Worm (Caenorhabditis elegans) whole organism, midembryonic: ENCODE results near the gene C55C3.7.

Source experiments
- T22C8.4 ChIP-seq: fragments of 200-800 bp; sonication (Bioruptor generic); IDR thresholded peaks from 2 replicates; pipeline ENCODE4 v1.3.6; 2022; ENCODE audit warnings: missing genetic modification characterization, missing compliant biosample characterization
- cog-1 ChIP-seq: sonication (generic microtip); optimal IDR thresholded peaks from 2 replicates; lab custom pipeline; 2016; ENCODE audit warnings: missing genetic modification characterization, missing compliant biosample characterization
- flt-1 ChIP-seq: fragments of 200-800 bp; sonication (Bioruptor generic); IDR thresholded peaks from 2 replicates; pipeline ENCODE4 v1.3.6; 2022; ENCODE audit warnings: missing genetic modification characterization, missing compliant biosample characterization
- klf-2 ChIP-seq: fragments of 200-800 bp; sonication (Bioruptor generic); conservative IDR thresholded peaks from 2 replicates; pipeline ENCODE4 v1.3.6; 2022; ENCODE audit warnings: missing genetic modification reagents, missing genetic modification characterization, missing compliant biosample characterization
- med-1 ChIP-seq: sonication (generic microtip); optimal IDR thresholded peaks from 2 replicates; lab custom pipeline; 2017; ENCODE audit warnings: missing genetic modification characterization, mild to moderate bottlenecking, missing compliant biosample characterization, antibody characterized with exemption, missing genetic modification reagents; ENCODE audit not compliant: insufficient read depth
- ref-1 ChIP-seq: fragments of 200-800 bp; sonication (Bioruptor generic); conservative IDR thresholded peaks from 2 replicates; pipeline ENCODE4 v1.3.6; 2022; ENCODE audit warnings: missing genetic modification reagents, missing genetic modification characterization, missing compliant biosample characterization
- tab-1 ChIP-seq: fragments of 200-800 bp; sonication (Bioruptor generic); IDR thresholded peaks from 2 replicates; pipeline ENCODE4 v1.3.6; 2022; ENCODE audit warnings: missing genetic modification characterization, missing compliant biosample characterization
- ztf-23 ChIP-seq: fragments of 200-800 bp; sonication (Bioruptor generic); IDR thresholded peaks from 2 replicates; pipeline ENCODE4 v1.3.6; 2022; ENCODE audit warnings: missing genetic modification reagents, missing genetic modification characterization, missing compliant biosample characterization
- ztf-29 ChIP-seq: fragments of 200-800 bp; sonication (Bioruptor generic); IDR thresholded peaks from 2 replicates; pipeline ENCODE4 v1.3.6; 2022; ENCODE audit warnings: missing genetic modification reagents, missing genetic modification characterization, missing compliant biosample characterization

The C55C3.7 gene

DNA sequence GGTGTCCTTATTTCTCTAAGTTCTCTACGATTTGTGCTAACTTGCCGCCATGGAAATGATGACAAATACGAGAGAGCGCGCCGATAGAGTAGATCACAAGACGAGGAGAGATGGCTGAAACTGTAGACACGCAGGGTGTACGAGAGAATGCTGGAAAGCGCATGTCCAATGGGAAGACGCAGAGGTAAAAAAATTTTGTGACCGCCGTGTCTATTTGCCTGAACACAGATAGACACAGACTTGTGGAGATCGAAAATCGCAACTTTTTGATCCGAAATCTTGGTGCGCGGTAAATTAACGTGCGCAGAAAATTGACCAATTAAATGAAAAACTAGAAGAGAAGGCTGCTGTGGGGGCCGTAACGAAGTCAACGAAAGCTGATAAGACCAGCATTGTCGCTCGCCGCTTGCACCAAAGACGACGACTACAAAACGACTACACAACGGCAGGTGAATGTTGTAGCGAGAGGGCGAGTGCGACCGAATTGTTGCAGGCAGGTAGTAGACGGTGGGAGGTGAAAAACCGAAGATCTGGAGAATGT lies 25.3 kb downstream of the C55C3.7 start:
- TF ChIP-seq klf-2 (no peak), ref-1 (GFP tag; lab: Robert Waterston, UW) (no peak), cog-1 (tag; lab: Kevin White, UChicago) (peak; percentile 26)

DNA sequence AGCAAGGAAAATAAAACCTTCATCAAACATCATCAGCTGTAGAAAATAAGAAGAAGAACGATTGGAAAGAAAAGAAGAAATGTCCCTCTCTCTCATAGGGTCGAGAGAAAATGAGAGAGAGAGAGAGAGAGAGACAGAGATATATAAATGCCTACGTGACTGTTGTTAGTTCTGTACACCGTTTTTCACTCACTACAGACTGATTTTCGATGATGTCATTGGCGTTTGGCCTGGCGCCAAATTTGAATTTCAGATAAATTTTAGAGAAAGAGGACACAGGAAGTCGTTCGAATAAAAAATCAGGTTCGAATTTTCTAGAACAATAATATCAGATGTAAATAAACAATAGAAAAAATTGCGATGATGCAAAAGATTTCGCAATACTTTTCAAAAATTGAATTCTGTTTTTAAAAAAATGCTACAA lies 26.5 kb downstream of the C55C3.7 start:
- TF ChIP-seq T22C8.4 (no peak), med-1 (GFP tag; lab: Kevin White, UChicago) (no peak), ztf-23 (GFP tag; lab: Robert Waterston, UW) (no peak), ref-1 (GFP tag; lab: Robert Waterston, UW) (no peak), cog-1 (tag; lab: Kevin White, UChicago) (no peak), klf-2 (no peak), ztf-29 (GFP tag; lab: Robert Waterston, UW) (no peak), tab-1 (GFP tag; lab: Robert Waterston, UW) (no peak), flt-1 (GFP tag; lab: Robert Waterston, UW) (no peak)

DNA sequence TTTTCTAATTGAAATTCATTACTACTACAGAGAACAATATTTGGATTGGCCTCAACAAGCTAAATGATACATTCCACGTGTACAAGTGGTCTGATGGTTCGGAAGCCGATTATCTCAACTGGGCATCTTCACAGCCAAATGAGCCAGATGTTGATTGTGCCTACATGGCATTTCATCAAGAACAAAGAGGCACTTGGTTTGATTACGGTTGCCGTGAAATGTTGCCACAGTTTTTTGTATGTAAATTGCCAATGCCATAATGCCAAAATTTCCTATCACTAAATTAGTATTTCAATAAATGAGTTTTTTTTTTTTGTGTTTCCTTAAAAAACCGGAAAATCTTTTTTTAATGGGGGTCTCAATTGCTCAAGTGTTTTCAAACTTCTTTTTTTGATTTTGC lies 27.8 kb downstream of the C55C3.7 start:
- TF ChIP-seq med-1 (GFP tag; lab: Kevin White, UChicago) (no peak), tab-1 (GFP tag; lab: Robert Waterston, UW) (no peak), cog-1 (tag; lab: Kevin White, UChicago) (no peak), ref-1 (GFP tag; lab: Robert Waterston, UW) (no peak), T22C8.4 (no peak), flt-1 (GFP tag; lab: Robert Waterston, UW) (no peak), klf-2 (no peak), ztf-23 (GFP tag; lab: Robert Waterston, UW) (no peak), ztf-29 (GFP tag; lab: Robert Waterston, UW) (no peak)

DNA sequence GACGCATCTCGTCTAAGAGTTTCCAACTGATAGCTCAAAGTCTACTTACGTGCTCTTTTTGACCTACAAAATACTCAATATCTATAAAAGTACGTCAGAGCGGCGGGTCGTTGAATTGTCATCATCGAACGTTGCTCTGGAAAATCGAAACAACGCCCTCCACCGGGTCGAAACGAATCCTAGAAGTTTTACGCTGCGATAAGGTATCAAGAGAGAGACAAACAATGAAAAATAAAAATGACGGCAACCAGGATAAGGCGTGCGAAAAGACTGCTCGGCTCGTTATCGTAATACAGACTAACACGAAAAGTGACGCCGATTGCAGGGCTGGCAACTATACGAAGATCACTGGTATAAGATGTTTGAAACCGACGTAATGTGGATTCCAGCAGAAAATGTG lies 28.2 kb downstream of the C55C3.7 start:
- no peak for TF ChIP-seq ref-1 (GFP tag; lab: Robert Waterston, UW)
- no peak for TF ChIP-seq ztf-29 (GFP tag; lab: Robert Waterston, UW)
- TF ChIP-seq klf-2, result no peak
- no peak for TF ChIP-seq flt-1 (GFP tag; lab: Robert Waterston, UW)
- no peak for TF ChIP-seq T22C8.4
- no peak for TF ChIP-seq tab-1 (GFP tag; lab: Robert Waterston, UW)
- TF ChIP-seq ztf-23 (GFP tag; lab: Robert Waterston, UW), result no peak
- no peak for TF ChIP-seq med-1 (GFP tag; lab: Kevin White, UChicago)
- no peak for TF ChIP-seq cog-1 (tag; lab: Kevin White, UChicago)

DNA sequence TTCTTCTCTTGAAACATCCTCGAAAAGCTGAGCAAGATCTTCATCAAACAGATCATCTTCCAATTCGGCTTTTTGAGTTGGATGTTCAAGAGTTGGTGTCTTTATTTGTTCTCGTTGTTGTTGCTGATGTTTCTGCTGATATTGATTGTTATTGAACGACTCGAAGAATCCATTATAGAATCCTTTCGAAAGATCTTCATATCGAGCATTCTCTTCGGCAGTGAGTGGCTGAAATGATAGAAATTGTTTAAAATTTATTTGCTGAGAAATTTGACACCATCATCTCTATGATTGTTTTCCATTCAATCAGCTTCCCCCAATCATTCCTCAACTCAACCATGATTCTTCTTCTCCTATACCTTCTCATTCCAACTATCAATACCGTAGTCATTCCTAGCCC lies 28.8 kb downstream of the C55C3.7 start, which contains the start of gene clec-178:
TSS of gene clec-178 (plus strand) at position 301 of the 400 bp plus-strand sequence.
- TF ChIP-seq klf-2, result no peak
- no peak for TF ChIP-seq ztf-23 (GFP tag; lab: Robert Waterston, UW)
- TF ChIP-seq T22C8.4, result no peak
- TF ChIP-seq tab-1 (GFP tag; lab: Robert Waterston, UW), result no peak
- TF ChIP-seq flt-1 (GFP tag; lab: Robert Waterston, UW), result no peak
- no peak for TF ChIP-seq med-1 (GFP tag; lab: Kevin White, UChicago)
- no peak for TF ChIP-seq cog-1 (tag; lab: Kevin White, UChicago)
- TF ChIP-seq ztf-29 (GFP tag; lab: Robert Waterston, UW), result no peak
- TF ChIP-seq ref-1 (GFP tag; lab: Robert Waterston, UW), result no peak

DNA sequence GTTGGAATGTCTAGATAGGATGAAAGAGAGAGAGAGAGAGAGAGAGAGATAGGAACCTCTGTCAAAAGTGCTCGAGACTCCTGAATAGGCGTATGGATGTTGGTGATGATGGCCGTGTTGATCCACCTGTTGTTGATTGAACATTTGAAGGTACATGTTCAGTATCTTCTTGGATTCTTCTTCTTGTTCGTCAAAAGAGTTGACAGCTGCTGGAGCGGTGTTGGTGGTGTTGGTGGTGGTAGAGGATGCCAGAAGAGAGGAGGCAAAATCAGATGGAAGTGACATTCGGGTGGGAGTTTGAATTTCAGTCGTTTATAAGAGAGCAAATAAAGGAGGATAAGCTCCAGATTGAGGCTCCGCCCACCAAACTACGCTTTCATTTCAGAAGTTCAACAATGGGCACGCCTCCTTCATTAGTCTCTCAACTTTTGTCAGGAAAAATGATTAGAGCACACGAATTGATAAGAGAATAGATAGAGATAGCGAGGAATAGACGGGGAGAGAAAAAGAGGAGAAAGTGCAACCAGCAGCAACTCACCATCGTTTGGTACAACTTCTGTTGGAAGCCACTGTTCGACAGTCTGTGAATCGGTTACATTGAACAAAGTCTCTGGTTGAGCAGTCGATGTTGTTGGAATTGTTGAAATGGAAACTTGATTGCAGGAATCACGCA lies 29.5 kb downstream of the C55C3.7 start:
- TF ChIP-seq klf-2, result no peak

DNA sequence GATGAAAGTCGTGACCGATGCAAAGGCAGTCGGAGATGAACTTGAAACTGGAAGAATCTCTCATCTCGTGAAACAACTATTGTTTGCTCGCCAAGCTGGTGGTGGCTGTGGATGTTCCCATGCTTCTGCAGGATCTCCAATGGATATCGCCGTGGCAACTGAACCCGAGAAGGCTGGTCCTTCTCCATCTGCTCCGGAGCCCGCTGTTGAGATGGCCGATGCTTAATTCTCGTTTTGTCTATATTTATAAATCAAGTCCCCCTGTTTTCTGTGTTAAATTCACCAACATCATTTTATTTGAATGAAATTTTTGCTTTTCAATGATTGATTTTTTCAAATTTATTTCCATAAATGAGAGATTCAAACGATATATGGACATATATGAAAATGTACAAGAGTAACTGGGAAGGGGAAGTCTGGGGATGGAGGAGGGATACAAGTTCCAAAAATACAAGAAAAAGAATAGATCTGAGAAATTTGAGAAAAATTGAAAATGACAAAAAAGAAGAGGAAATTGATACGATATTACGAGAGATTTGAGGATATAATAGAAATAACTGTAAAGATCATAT lies 31.6 kb downstream of the C55C3.7 start:
- TF ChIP-seq ref-1 (GFP tag; lab: Robert Waterston, UW) (no peak), tab-1 (GFP tag; lab: Robert Waterston, UW) (no peak)

DNA sequence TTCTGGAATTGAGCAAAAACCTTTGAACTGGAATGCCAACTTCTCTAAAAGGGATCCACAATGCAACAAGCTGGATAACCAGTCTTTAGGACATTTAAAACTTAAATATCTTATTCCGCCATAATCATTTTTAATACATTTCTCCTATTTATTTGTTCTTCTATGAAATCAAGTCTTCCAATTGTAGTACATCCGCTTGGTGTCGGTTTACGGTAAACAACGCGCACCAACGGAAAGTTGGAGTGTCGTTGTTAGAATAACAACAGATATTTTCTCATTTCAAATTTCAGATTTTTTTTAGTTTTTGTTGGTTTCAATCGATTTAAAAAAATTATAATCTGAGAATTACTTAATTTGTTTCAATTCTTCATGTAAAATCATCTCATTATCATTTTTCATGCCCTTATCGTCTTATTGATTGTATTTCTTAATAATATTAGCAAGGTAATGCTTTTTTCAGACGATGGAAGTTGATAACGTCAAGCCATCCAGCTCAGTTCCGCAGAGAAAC lies 33.3 kb downstream of the C55C3.7 start, which contains the start of gene csn-5:
TSS of gene csn-5 (plus strand) at position 461 of the 511 bp plus-strand sequence.
- TF ChIP-seq cog-1 (tag; lab: Kevin White, UChicago), result no peak
- no peak for TF ChIP-seq klf-2
- no peak for TF ChIP-seq med-1 (GFP tag; lab: Kevin White, UChicago)
- no peak for TF ChIP-seq ztf-23 (GFP tag; lab: Robert Waterston, UW)
- no peak for TF ChIP-seq ztf-29 (GFP tag; lab: Robert Waterston, UW)
- TF ChIP-seq tab-1 (GFP tag; lab: Robert Waterston, UW), result no peak
- TF ChIP-seq T22C8.4, result no peak
- TF ChIP-seq flt-1 (GFP tag; lab: Robert Waterston, UW), result no peak

DNA sequence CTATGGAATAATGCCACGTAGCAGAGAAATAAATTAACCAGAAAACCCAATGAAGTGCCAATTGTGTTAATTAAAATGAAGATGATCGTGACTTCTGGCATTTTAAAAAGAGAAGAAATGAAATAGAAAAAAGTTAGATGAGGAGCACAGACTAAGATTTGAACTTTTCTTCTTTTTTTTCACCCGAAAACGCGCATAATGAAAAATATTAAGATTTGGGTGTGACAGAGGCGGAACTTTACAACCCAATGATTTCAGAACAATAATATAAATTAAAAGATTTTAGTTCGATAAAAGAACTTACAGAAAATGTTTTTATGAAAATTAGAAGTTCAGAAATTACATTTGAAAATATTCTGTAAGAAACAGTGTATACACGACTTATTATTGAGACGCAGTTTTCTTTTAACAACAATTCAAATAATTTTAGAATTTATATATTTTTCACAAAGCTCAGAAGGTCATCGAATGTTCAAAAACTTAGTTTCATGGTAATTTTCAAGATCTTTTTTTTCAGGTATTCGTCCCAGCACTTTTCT lies 36.9 kb downstream of the C55C3.7 start, which contains the start of the genes srd-8 and B0547.2:
TSS of gene srd-8 (minus strand) at position 101 of the 539 bp plus-strand sequence.
TSS of gene B0547.2 (plus strand) at position 489 of the 539 bp plus-strand sequence.
- TF ChIP-seq cog-1 (tag; lab: Kevin White, UChicago) (no peak), ztf-29 (GFP tag; lab: Robert Waterston, UW) (no peak), ztf-23 (GFP tag; lab: Robert Waterston, UW) (no peak), T22C8.4 (no peak), flt-1 (GFP tag; lab: Robert Waterston, UW) (no peak), tab-1 (GFP tag; lab: Robert Waterston, UW) (no peak), med-1 (GFP tag; lab: Kevin White, UChicago) (no peak), ref-1 (GFP tag; lab: Robert Waterston, UW) (no peak), klf-2 (no peak)
